Worm (Caenorhabditis elegans) whole organism, mixed stage, embryonic: ENCODE data around the gene K10B4.1.

ENCODE experiments used
- M03D4.4 ChIP-seq: sonication (generic microtip); optimal IDR thresholded peaks from 2 replicates; lab custom pipeline; 2017; ENCODE audit warnings: mild to moderate bottlenecking, missing genetic modification characterization, missing compliant biosample characterization
- ceh-39 ChIP-seq: fragments of 150-350 bp; optimal IDR thresholded peaks from 2 replicates; lab custom pipeline; 2014; ENCODE audit warnings: missing biosample characterization, missing genetic modification characterization
- ceh-43 ChIP-seq: fragments of 200-800 bp; sonication (Bioruptor generic); optimal IDR thresholded peaks from 2 replicates; lab custom pipeline; 2018; ENCODE audit warnings: mild to moderate bottlenecking, missing genetic modification characterization, moderate library complexity, missing compliant biosample characterization
- ceh-83 ChIP-seq: fragments of 200-800 bp; sonication (Bioruptor generic); optimal IDR thresholded peaks from 2 replicates; lab custom pipeline; 2018; ENCODE audit warnings: mild to moderate bottlenecking, missing genetic modification characterization, missing compliant biosample characterization
- ces-1 ChIP-seq: fragments of 150-350 bp; optimal IDR thresholded peaks from 2 replicates; lab custom pipeline; 2014; ENCODE audit warnings: missing biosample characterization, missing genetic modification reagents, missing genetic modification characterization
- drap-1 ChIP-seq: fragments of 200-800 bp; sonication (Bioruptor generic); optimal IDR thresholded peaks from 3 replicates; lab custom pipeline; 2018; ENCODE audit warnings: mild to moderate bottlenecking, missing genetic modification characterization, missing compliant biosample characterization
- elt-1 ChIP-seq: sonication (generic microtip); optimal IDR thresholded peaks from 2 replicates; lab custom pipeline; 2017; ENCODE audit warnings: missing genetic modification characterization, mild to moderate bottlenecking, missing compliant biosample characterization, antibody characterized with exemption, moderate library complexity, borderline replicate concordance; ENCODE audit not compliant: insufficient read depth
- elt-3 ChIP-seq: fragments of 150-350 bp; optimal IDR thresholded peaks from 2 replicates; lab custom pipeline; 2014; ENCODE audit warnings: missing biosample characterization, missing genetic modification characterization
- flh-1 ChIP-seq: fragments of 200-800 bp; sonication (Bioruptor generic); optimal IDR thresholded peaks from 2 replicates; lab custom pipeline; 2018; ENCODE audit warnings: mild to moderate bottlenecking, missing genetic modification characterization, moderate library complexity, missing compliant biosample characterization
- ham-2 ChIP-seq: fragments of 200-800 bp; sonication (Bioruptor generic); optimal IDR thresholded peaks from 2 replicates; lab custom pipeline; 2018; ENCODE audit warnings: mild to moderate bottlenecking, missing genetic modification characterization, missing compliant biosample characterization
- hlh-1 ChIP-seq: fragments of 150-350 bp; optimal IDR thresholded peaks from 2 replicates; lab custom pipeline; 2014; ENCODE audit warnings: missing biosample characterization, missing genetic modification reagents, missing genetic modification characterization
- lin-32 ChIP-seq: fragments of 200-800 bp; sonication (Bioruptor generic); optimal IDR thresholded peaks from 2 replicates; lab custom pipeline; 2018; ENCODE audit warnings: mild to moderate bottlenecking, missing genetic modification characterization, missing compliant biosample characterization
- lsy-2 ChIP-seq: fragments of 150-350 bp; optimal IDR thresholded peaks from 2 replicates; lab custom pipeline; 2014; ENCODE audit warnings: missing biosample characterization, missing genetic modification characterization
- mep-1 ChIP-seq: fragments of 150-350 bp; optimal IDR thresholded peaks from 2 replicates; lab custom pipeline; 2017; ENCODE audit warnings: missing biosample characterization, missing genetic modification reagents, missing genetic modification characterization, inconsistent platforms
- mls-2 ChIP-seq: sonication (generic microtip); optimal IDR thresholded peaks from 2 replicates; lab custom pipeline; 2016; ENCODE audit warnings: mild to moderate bottlenecking, missing genetic modification characterization, moderate library complexity, missing compliant biosample characterization
- nhr-2 ChIP-seq: fragments of 150-350 bp; optimal IDR thresholded peaks from 2 replicates; lab custom pipeline; 2014; ENCODE audit warnings: missing biosample characterization, missing genetic modification characterization
- nhr-76 ChIP-seq: sonication (generic microtip); optimal IDR thresholded peaks from 2 replicates; lab custom pipeline; 2017; ENCODE audit warnings: missing biosample characterization, missing genetic modification characterization
- pha-4 ChIP-seq: fragments of 150-350 bp; optimal IDR thresholded peaks from 2 replicates; lab custom pipeline; 2018; ENCODE audit warnings: missing biosample characterization, missing genetic modification reagents, missing genetic modification characterization
- sem-2 ChIP-seq: fragments of 200-800 bp; sonication (Bioruptor generic); optimal IDR thresholded peaks from 2 replicates; lab custom pipeline; 2018; ENCODE audit warnings: mild to moderate bottlenecking, missing genetic modification characterization, missing compliant biosample characterization
- snpc-4 ChIP-seq: fragments of 150-350 bp; optimal IDR thresholded peaks from 2 replicates; lab custom pipeline; 2014; ENCODE audit warnings: missing biosample characterization, missing genetic modification characterization
- tbx-8 ChIP-seq: fragments of 200-800 bp; sonication (Bioruptor generic); optimal IDR thresholded peaks from 2 replicates; lab custom pipeline; 2018; ENCODE audit warnings: mild to moderate bottlenecking, missing genetic modification characterization, moderate library complexity, missing compliant biosample characterization
- unc-120 ChIP-seq: sonication (generic microtip); optimal IDR thresholded peaks from 2 replicates; lab custom pipeline; 2017; ENCODE audit warnings: missing genetic modification characterization, missing compliant biosample characterization; ENCODE audit not compliant: poor library complexity, severe bottlenecking
- unc-39 ChIP-seq: fragments of 150-350 bp; optimal IDR thresholded peaks from 2 replicates; lab custom pipeline; 2014; ENCODE audit warnings: missing biosample characterization, missing genetic modification characterization
- unc-62 ChIP-seq: fragments of 150-350 bp; optimal IDR thresholded peaks from 2 replicates; lab custom pipeline; 2014; ENCODE audit warnings: missing biosample characterization, missing genetic modification reagents, missing genetic modification characterization
- ztf-11 ChIP-seq: fragments of 150-350 bp; optimal IDR thresholded peaks from 2 replicates; lab custom pipeline; 2014; ENCODE audit warnings: missing biosample characterization, missing genetic modification characterization

K10B4.1 gene

ce11 chrII:159294-159922 lies 24.1 kb downstream of the K10B4.1 start:
- peak; percentile 10 for TF ChIP-seq unc-120 (tag; lab: Kevin White, UChicago)
- no peak for TF ChIP-seq sem-2
- TF ChIP-seq unc-62, result peak; percentile 51
- TF ChIP-seq mls-2 (tag; lab: Kevin White, UChicago), result no peak
- peak; percentile 68 for TF ChIP-seq hlh-1 (tag; lab: Kevin White, UChicago)
- TF ChIP-seq M03D4.4, result no peak
- TF ChIP-seq pha-4, result peak; percentile 26
- TF ChIP-seq ceh-39, result peak; percentile 89
- no peak for TF ChIP-seq drap-1 (GFP tag; lab: Kevin White, UChicago)
- no peak for TF ChIP-seq flh-1
- peak; percentile 54 for TF ChIP-seq lsy-2 (tag; lab: Kevin White, UChicago)

ce11 chrII:160561-161123 lies 25.4 kb downstream of the K10B4.1 start:
- TF ChIP-seq unc-39 (tag; lab: Kevin White, UChicago), result no peak
- TF ChIP-seq hlh-1 (tag; lab: Kevin White, UChicago), result peak; percentile 64
- TF ChIP-seq lin-32, result peak; percentile 52

- TF ChIP-seq ceh-83 (GFP tag; lab: Kevin White, UChicago) (no peak), unc-39 (tag; lab: Kevin White, UChicago) (no peak), sem-2 (no peak), drap-1 (GFP tag; lab: Kevin White, UChicago) (no peak), hlh-1 (tag; lab: Kevin White, UChicago) (peak; percentile 99), unc-120 (tag; lab: Kevin White, UChicago) (peak; percentile 80), nhr-2 (tag; lab: Kevin White, UChicago) (no peak), snpc-4 (tag; lab: Kevin White, UChicago) (no peak), ces-1 (peak; percentile 29), unc-62 (peak; percentile 74)
Measured at ce11 chrII:161275-161674, 26.0 kb downstream of the K10B4.1 start.

- TF ChIP-seq unc-120 (tag; lab: Kevin White, UChicago) (no peak), mep-1 (tag; lab: Kevin White, UChicago) (no peak), tbx-8 (GFP tag; lab: Kevin White, UChicago) (no peak), elt-1 (peak; percentile 2), hlh-1 (tag; lab: Kevin White, UChicago) (no peak)
- TF ChIP-seq, all 35 proteins: peak for 1
Measured at ce11 chrII:162182-162581, 26.9 kb downstream of the K10B4.1 start, which contains the start of gene etr-1. TSS of gene etr-1 (plus strand) at chrII:162374.

- TF ChIP-seq hlh-1 (tag; lab: Kevin White, UChicago) (no peak), M03D4.4 (no peak), unc-62 (no peak), ztf-11 (tag; lab: Kevin White, UChicago) (no peak), nhr-2 (tag; lab: Kevin White, UChicago) (no peak), elt-3 (tag; lab: Kevin White, UChicago) (no peak), ces-1 (peak; percentile 98), pha-4 (no peak), lin-32 (no peak)
- TF ChIP-seq, all 35 proteins: peak for 1
Measured at ce11 chrII:163229-163628, 28.0 kb downstream of the K10B4.1 start.

- TF ChIP-seq nhr-2 (tag; lab: Kevin White, UChicago), result no peak
- no peak for TF ChIP-seq nhr-76 (tag; lab: Kevin White, UChicago)
- TF ChIP-seq ces-1, result peak; percentile 67
- TF ChIP-seq, all 35 proteins: peak for 1
Measured at ce11 chrII:173679-174078, 38.4 kb downstream of the K10B4.1 start, which contains the start of gene T01D1.7. TSS of gene T01D1.7 (minus strand) at chrII:173779.

- TF ChIP-seq ham-2, result no peak
- TF ChIP-seq sem-2, result no peak
- no peak for TF ChIP-seq ceh-43
- TF ChIP-seq, all 35 proteins: peak for 0
Measured at ce11 chrII:175868-176267, 40.6 kb downstream of the K10B4.1 start, which contains the start of gene T01D1.3. TSS of gene T01D1.3 (minus strand) at chrII:175968.
